Worm (Caenorhabditis elegans): ENCODE results near the gene T12D8.10.

ce11 chrIII:13633826-13634225 lies 8.3 kb downstream of the T12D8.10 start:
- no peak for TF ChIP-seq lin-13 (tag; optimal IDR thresholded peaks at IDR 0.05)
- TF ChIP-seq flh-1 (GFP tag; optimal IDR thresholded peaks at IDR 0.05): no peak
- TF ChIP-seq cnd-1 (tag; optimal IDR thresholded peaks at IDR 0.05): no peak
- no peak for TF ChIP-seq lsy-2 (tag; optimal IDR thresholded peaks at IDR 0.05)
- TF ChIP-seq unc-62 (GFP tag; optimal IDR thresholded peaks at IDR 0.05): no peak
- TF ChIP-seq hlh-1 (tag; optimal IDR thresholded peaks at IDR 0.05): no peak
- no peak for TF ChIP-seq unc-39 (tag; optimal IDR thresholded peaks at IDR 0.05)
- TF ChIP-seq nhr-28 (tag; optimal IDR thresholded peaks at IDR 0.05): no peak

Data from whole organism, mixed stage, embryonic.